Worm (Caenorhabditis elegans): ENCODE data around the gene ndua-5.
A peak's percentile ranks its signal among the peaks of the same experiment; 100 is the strongest.

The ndua-5 gene

ce11 chrIV:9513360-9513777, 11.3 kb downstream of the ndua-5 start:
- TF ChIP-seq mdl-1 (tag; optimal IDR thresholded peaks at IDR 0.05): peak in 1 of 2 experiments; percentile 72
- peak; percentile 78 for TF ChIP-seq nhr-77 (tag; optimal IDR thresholded peaks at IDR 0.05)
- no peak for TF ChIP-seq Y5F2A.4 (GFP tag; optimal IDR thresholded peaks at IDR 0.05)
- TF ChIP-seq dmd-8 (GFP tag; IDR thresholded peaks at IDR 0.05): no peak
- TF ChIP-seq nhr-48 (tag; optimal IDR thresholded peaks at IDR 0.05): peak; percentile 83
- peak; percentile 9 for TF ChIP-seq jun-1 (tag; optimal IDR thresholded peaks at IDR 0.05)
- TF ChIP-seq lin-15B (tag; optimal IDR thresholded peaks at IDR 0.05): no peak
- TF ChIP-seq hlh-11 (tag; optimal IDR thresholded peaks at IDR 0.05): peak; percentile 92
- TF ChIP-seq nhr-11 (tag; optimal IDR thresholded peaks at IDR 0.05): no peak
- TF ChIP-seq F44E2.7 (GFP tag; IDR thresholded peaks at IDR 0.05): no peak
- peak; percentile 26; the same call in 1 of the 2 replicates for TF ChIP-seq lin-38 (GFP tag; IDR thresholded peaks at IDR 0.05)
- no peak for TF ChIP-seq egl-27 (tag; optimal IDR thresholded peaks at IDR 0.05)
- no peak for TF ChIP-seq ztf-11 (tag; optimal IDR thresholded peaks at IDR 0.05)
- peak; percentile 19 for TF ChIP-seq lin-13 (GFP tag; optimal IDR thresholded peaks at IDR 0.05)
- no peak for TF ChIP-seq R02D3.7 (tag; optimal IDR thresholded peaks at IDR 0.05)
- TF ChIP-seq cey-2 (tag; optimal IDR thresholded peaks at IDR 0.05; ENCODE audit: borderline replicate concordance, insufficient read depth): no peak
- TF ChIP-seq dve-1 (tag; optimal IDR thresholded peaks at IDR 0.05; ENCODE audit: insufficient read depth): peak; percentile 70
- no peak for TF ChIP-seq F10B5.3 (tag; optimal IDR thresholded peaks at IDR 0.05)
- no peak for TF ChIP-seq madf-9 (GFP tag; conservative IDR thresholded peaks at IDR 0.05)
- no peak for TF ChIP-seq fos-1 (tag; optimal IDR thresholded peaks at IDR 0.05)
- TF ChIP-seq hlh-30 (tag; optimal IDR thresholded peaks at IDR 0.05; ENCODE audit: insufficient read depth): peak; percentile 77
- TF ChIP-seq mes-2 (tag; optimal IDR thresholded peaks at IDR 0.05; ENCODE audit: poor library complexity, severe bottlenecking): peak; percentile 45
- TF ChIP-seq Y48G9A.11 (GFP tag; IDR thresholded peaks at IDR 0.05): 0 out of 2 replicates have a peak, but pooled peaks have one; percentile 53
- peak; percentile 60 for TF ChIP-seq dmd-6 (GFP tag; IDR thresholded peaks at IDR 0.05)
- TF ChIP-seq nhr-41 (GFP tag; IDR thresholded peaks at IDR 0.05): no peak
- TF ChIP-seq mep-1 (tag; optimal IDR thresholded peaks at IDR 0.05): peak; percentile 28
- TF ChIP-seq F49E8.2 (tag; optimal IDR thresholded peaks at IDR 0.05; ENCODE audit: borderline replicate concordance): no peak
- TF ChIP-seq dpl-1 (GFP tag; optimal IDR thresholded peaks at IDR 0.05): peak; percentile 22
- TF ChIP-seq pqm-1 (tag; optimal IDR thresholded peaks at IDR 0.05): peak; percentile 38
- TF ChIP-seq mxl-3 (GFP tag; optimal IDR thresholded peaks at IDR 0.05): peak; percentile 74
- no peak for TF ChIP-seq gei-8 (GFP tag; optimal IDR thresholded peaks at IDR 0.05)
- TF ChIP-seq pha-4 (GFP tag; IDR thresholded peaks at IDR 0.05): 0 out of 2 replicates have a peak, but pooled peaks have one; percentile 35
- TF ChIP-seq pha-4 (tag; optimal IDR thresholded peaks at IDR 0.05): no peak
- peak; percentile 83 for TF ChIP-seq nhr-28 (tag; optimal IDR thresholded peaks at IDR 0.05)
- no peak for TF ChIP-seq madf-5 (GFP tag; IDR thresholded peaks at IDR 0.05)
- TF ChIP-seq Y105C5A.15 (GFP tag; IDR thresholded peaks at IDR 0.05): no peak
- TF ChIP-seq Y75B8A.6 (GFP tag; IDR thresholded peaks at IDR 0.05): no peak
- no peak for TF ChIP-seq daf-16 (GFP tag; optimal IDR thresholded peaks at IDR 0.05)
- TF ChIP-seq daf-16 (tag; optimal IDR thresholded peaks at IDR 0.05): peak; percentile 78
- TF ChIP-seq duxl-1 (tag; optimal IDR thresholded peaks at IDR 0.05; ENCODE audit: poor library complexity): peak; percentile 46
- TF ChIP-seq hif-1 (tag; optimal IDR thresholded peaks at IDR 0.05): peak; percentile 19 to 20
- no peak for TF ChIP-seq ama-1 (optimal IDR thresholded peaks at IDR 0.05)
- TF ChIP-seq snpc-4 (tag; optimal IDR thresholded peaks at IDR 0.05): peak; percentile 67
- peak; percentile 94 for TF ChIP-seq aha-1 (tag)
- peak in 1 of 2 experiments; percentile 51 for TF ChIP-seq lsy-2 (tag; optimal IDR thresholded peaks at IDR 0.05)
- peak; percentile 22 for TF ChIP-seq T20F7.1 (GFP tag; optimal IDR thresholded peaks at IDR 0.05)
- TF ChIP-seq nhr-76 (tag; optimal IDR thresholded peaks at IDR 0.05): no peak
- TF ChIP-seq daf-8 (GFP tag; IDR thresholded peaks at IDR 0.05): no peak

All from whole organism, L4 larva.